Fruit fly (Drosophila melanogaster): Measurements from ENCODE around the gene stx.

Gene stx

dm6 chrX:10767350-10768005, 22.7 kb upstream of the stx start:
- TF ChIP-seq noc (tag; optimal IDR thresholded peaks at IDR 0.05) = peak; percentile 48

- TF ChIP-seq noc (tag; optimal IDR thresholded peaks at IDR 0.05) = no peak
Observed at dm6 chrX:10766976-10767349, 22.2 kb upstream of the stx start.

dm6 chrX:10764206-10764605, 19.5 kb upstream of the stx start, which contains the start of gene Tango5:
Tango5 (minus strand) TSS chrX:10764413.
- no peak for TF ChIP-seq noc (tag; optimal IDR thresholded peaks at IDR 0.05)

- TF ChIP-seq noc (tag; optimal IDR thresholded peaks at IDR 0.05) = peak; percentile 36
Observed at dm6 chrX:10762959-10763883, 18.5 kb upstream of the stx start.

dm6 chrX:10762569-10762958, 17.8 kb upstream of the stx start:
- TF ChIP-seq noc (tag; optimal IDR thresholded peaks at IDR 0.05) = no peak

- TF ChIP-seq noc (tag; optimal IDR thresholded peaks at IDR 0.05) = no peak
Observed at dm6 chrX:10757616-10758078, 12.9 kb upstream of the stx start, which contains the start of gene Rph. Rph (minus strand) TSS chrX:10757666.

- TF ChIP-seq noc (tag; optimal IDR thresholded peaks at IDR 0.05) = no peak
Observed at dm6 chrX:10756026-10756561, 11.4 kb upstream of the stx start.

- no peak for TF ChIP-seq noc (tag; optimal IDR thresholded peaks at IDR 0.05)
Observed at dm6 chrX:10751777-10752176, 7.0 kb upstream of the stx start.

dm6 chrX:10750676-10751075, 5.9 kb upstream of the stx start:
- TF ChIP-seq noc (tag; optimal IDR thresholded peaks at IDR 0.05) = no peak

- no peak for TF ChIP-seq noc (tag; optimal IDR thresholded peaks at IDR 0.05)
Observed at dm6 chrX:10748647-10749046, 3.9 kb upstream of the stx start.

- TF ChIP-seq noc (tag; optimal IDR thresholded peaks at IDR 0.05) = no peak
Observed at dm6 chrX:10745590-10745953, 829 bp upstream of the stx start.

- TF ChIP-seq noc (tag; optimal IDR thresholded peaks at IDR 0.05) = peak; percentile 5
Observed at dm6 chrX:10744315-10744767, 402 bp downstream of the stx start, which contains the start of gene ras. ras (plus strand) TSS chrX:10744502.

dm6 chrX:10743825-10744224, 918 bp downstream of the stx start:
- no peak for TF ChIP-seq noc (tag; optimal IDR thresholded peaks at IDR 0.05)

dm6 chrX:10742578-10742976, 2.2 kb downstream of the stx start:
- no peak for TF ChIP-seq noc (tag; optimal IDR thresholded peaks at IDR 0.05)

dm6 chrX:10741754-10742577, 2.8 kb downstream of the stx start:
- no peak for TF ChIP-seq noc (tag; optimal IDR thresholded peaks at IDR 0.05)
